Fruit fly (Drosophila melanogaster) whole organism, pupa: Measurements from ENCODE around the gene CanB.

Experiments used
- CG12605 ChIP-seq: fragments of 200-800 bp; sonication (Bioruptor generic); IDR thresholded peaks from 2 replicates; pipeline ENCODE4 v1.3.6; 2022; ENCODE audit warnings: missing biosample characterization, missing genetic modification characterization
- CG34367 ChIP-seq: fragments of 200-800 bp; sonication (Bioruptor generic); optimal IDR thresholded peaks from 2 replicates; lab custom pipeline; 2018; ENCODE audit warnings: missing biosample characterization, mild to moderate bottlenecking, missing genetic modification characterization
- CG8301 ChIP-seq: fragments of 200-800 bp; sonication (Bioruptor generic); optimal IDR thresholded peaks from 2 replicates; lab custom pipeline; 2018; ENCODE audit warnings: missing biosample characterization, mild to moderate bottlenecking, missing genetic modification characterization
- CG9948 ChIP-seq: fragments of 200-800 bp; sonication (Bioruptor generic); optimal IDR thresholded peaks from 2 replicates; lab custom pipeline; 2018; ENCODE audit warnings: missing biosample characterization, mild to moderate bottlenecking, missing genetic modification characterization, moderate library complexity
- Snoo ChIP-seq: fragments of 200-800 bp; sonication (Bioruptor generic); optimal IDR thresholded peaks from 3 replicates; lab custom pipeline; 2017; ENCODE audit warnings: missing biosample characterization, mild to moderate bottlenecking, missing genetic modification characterization, inconsistent platforms

dm6 chrX:5307317-5307716, 25.0 kb upstream of the CanB start, which contains the start of gene CG17764:
- TF ChIP-seq CG9948 (tag; lab: Kevin White, UChicago) (no peak), CG8301 (no peak), CG34367 (tag; lab: Kevin White, UChicago) (no peak), CG12605 (no peak), Snoo (tag; lab: Kevin White, UChicago) (no peak)
